Worm (Caenorhabditis elegans) whole organism, L2 larva: ENCODE results near the gene nlp-71.

ENCODE experiments used
- F13H6.1 ChIP-seq: sonication (generic microtip); optimal IDR thresholded peaks from 2 replicates; lab custom pipeline; 2016; ENCODE audit warnings: missing genetic modification characterization, missing compliant biosample characterization
- R02D3.7 ChIP-seq: fragments of 150-350 bp; optimal IDR thresholded peaks from 2 replicates; lab custom pipeline; 2014; ENCODE audit warnings: missing biosample characterization, missing genetic modification characterization
- Y55F3AM.14 ChIP-seq: fragments of 200-800 bp; sonication (Bioruptor generic); optimal IDR thresholded peaks from 2 replicates; lab custom pipeline; 2018; ENCODE audit warnings: mild to moderate bottlenecking, missing genetic modification characterization, missing compliant biosample characterization
- alr-1 ChIP-seq: fragments of 150-350 bp; optimal IDR thresholded peaks from 2 replicates; lab custom pipeline; 2014; ENCODE audit warnings: missing biosample characterization, missing genetic modification characterization
- aly-2 ChIP-seq: fragments of 150-350 bp; optimal IDR thresholded peaks from 2 replicates; lab custom pipeline; 2014; ENCODE audit warnings: missing biosample characterization, missing genetic modification characterization
- ama-1 ChIP-seq: fragments of 150-350 bp; optimal IDR thresholded peaks from 2 replicates; lab custom pipeline; 2018; ENCODE audit warnings: inconsistent platforms
- blmp-1 ChIP-seq: sonication (generic microtip); optimal IDR thresholded peaks from 2 replicates; lab custom pipeline; 2017; ENCODE audit warnings: missing genetic modification characterization, mild to moderate bottlenecking, missing compliant biosample characterization, antibody characterized with exemption, moderate library complexity; ENCODE audit not compliant: insufficient read depth
- ceh-16 ChIP-seq: fragments of 150-350 bp; optimal IDR thresholded peaks from 2 replicates; lab custom pipeline; 2014; ENCODE audit warnings: missing biosample characterization, missing genetic modification characterization
- ceh-82 ChIP-seq: fragments of 150-350 bp; optimal IDR thresholded peaks from 2 replicates; lab custom pipeline; 2014; ENCODE audit warnings: missing biosample characterization, missing genetic modification characterization
- elt-1 ChIP-seq: fragments of 150-350 bp; optimal IDR thresholded peaks from 2 replicates; lab custom pipeline; 2014; ENCODE audit warnings: missing biosample characterization, missing genetic modification characterization
- elt-3 ChIP-seq: sonication (generic microtip); optimal IDR thresholded peaks from 2 replicates; lab custom pipeline; 2017; ENCODE audit warnings: missing biosample characterization, missing genetic modification characterization
- fos-1 ChIP-seq: fragments of 150-350 bp; optimal IDR thresholded peaks from 2 replicates; lab custom pipeline; 2014; ENCODE audit warnings: missing biosample characterization, missing genetic modification characterization
- gmeb-1 ChIP-seq: fragments of 150-350 bp; optimal IDR thresholded peaks from 2 replicates; lab custom pipeline; 2014; ENCODE audit warnings: missing biosample characterization, missing genetic modification characterization
- lin-11 ChIP-seq: fragments of 150-350 bp; sonication (generic microtip); optimal IDR thresholded peaks from 2 replicates; lab custom pipeline; 2014; ENCODE audit warnings: missing biosample characterization, missing genetic modification characterization, inconsistent platforms, mixed read lengths
- lin-13 ChIP-seq: fragments of 150-350 bp; optimal IDR thresholded peaks from 2 replicates; lab custom pipeline; 2014; ENCODE audit warnings: missing biosample characterization, missing genetic modification reagents, missing genetic modification characterization
- lin-39 ChIP-seq: fragments of 150-350 bp; optimal IDR thresholded peaks from 2 replicates; lab custom pipeline; 2014; ENCODE audit warnings: missing biosample characterization, missing genetic modification reagents, missing genetic modification characterization
- lsy-2 ChIP-seq, 2 experiments: fragments of 150-350 bp in 1 of 2; sonication (generic microtip) in 1 of 2; optimal IDR thresholded peaks; 2 replicates each; lab custom pipeline; 2014 to 2017; ENCODE audit warnings: missing biosample characterization in 2 of 2, missing genetic modification characterization in 2 of 2
- mab-5 ChIP-seq: fragments of 150-350 bp; optimal IDR thresholded peaks from 2 replicates; lab custom pipeline; 2014; ENCODE audit warnings: missing biosample characterization, missing genetic modification characterization
- mbf-1 ChIP-seq: sonication (generic microtip); optimal IDR thresholded peaks from 2 replicates; lab custom pipeline; 2017; ENCODE audit warnings: missing biosample characterization, missing genetic modification characterization
- mdl-1 ChIP-seq, 2 experiments: fragments of 150-350 bp in 1 of 2; sonication (generic microtip) in 1 of 2; optimal IDR thresholded peaks; 2 replicates each; lab custom pipeline; 2017; ENCODE audit warnings: missing biosample characterization in 2 of 2, missing genetic modification characterization in 2 of 2
- nhr-10 ChIP-seq: sonication (generic microtip); optimal IDR thresholded peaks from 2 replicates; lab custom pipeline; 2017; ENCODE audit warnings: missing biosample characterization, missing genetic modification characterization
- nhr-12 ChIP-seq: fragments of 150-350 bp; optimal IDR thresholded peaks from 2 replicates; lab custom pipeline; 2014; ENCODE audit warnings: missing biosample characterization, missing genetic modification characterization
- nhr-129 ChIP-seq: fragments of 150-350 bp; optimal IDR thresholded peaks from 2 replicates; lab custom pipeline; 2014; ENCODE audit warnings: missing biosample characterization, missing genetic modification characterization
- nhr-21 ChIP-seq: fragments of 150-350 bp; optimal IDR thresholded peaks from 2 replicates; lab custom pipeline; 2014; ENCODE audit warnings: missing biosample characterization, missing genetic modification characterization
- nhr-23 ChIP-seq: fragments of 150-350 bp; optimal IDR thresholded peaks from 2 replicates; lab custom pipeline; 2014; ENCODE audit warnings: missing biosample characterization, missing genetic modification reagents, missing genetic modification characterization
- nhr-237 ChIP-seq: fragments of 150-350 bp; optimal IDR thresholded peaks from 2 replicates; lab custom pipeline; 2014; ENCODE audit warnings: missing biosample characterization, missing genetic modification characterization
- nhr-25 ChIP-seq: fragments of 150-350 bp; sonication (generic microtip); optimal IDR thresholded peaks from 3 replicates; lab custom pipeline; 2014; ENCODE audit warnings: missing biosample characterization, missing genetic modification characterization
- nhr-77 ChIP-seq: fragments of 150-350 bp; optimal IDR thresholded peaks from 2 replicates; lab custom pipeline; 2014; ENCODE audit warnings: missing biosample characterization, missing genetic modification characterization
- peb-1 ChIP-seq: fragments of 150-350 bp; optimal IDR thresholded peaks from 2 replicates; lab custom pipeline; 2014; ENCODE audit warnings: missing biosample characterization, missing genetic modification characterization
- sem-4 ChIP-seq: fragments of 150-350 bp; optimal IDR thresholded peaks from 2 replicates; lab custom pipeline; 2014; ENCODE audit warnings: missing biosample characterization, missing genetic modification reagents, missing genetic modification characterization
- skn-1 ChIP-seq: sonication (generic microtip); optimal IDR thresholded peaks from 2 replicates; lab custom pipeline; 2017; ENCODE audit warnings: missing biosample characterization, missing genetic modification characterization
- sma-3 ChIP-seq: sonication (generic microtip); optimal IDR thresholded peaks from 2 replicates; lab custom pipeline; 2016; ENCODE audit warnings: missing genetic modification reagents, missing genetic modification characterization, missing compliant biosample characterization
- sma-9 ChIP-seq, 2 experiments: fragments of 150-350 bp in 1 of 2; sonication (generic microtip) in 1 of 2; optimal IDR thresholded peaks; 2 replicates each; lab custom pipeline; 2014 to 2016; ENCODE audit warnings: missing genetic modification characterization in 2 of 2, mild to moderate bottlenecking in 1 of 2, missing biosample characterization in 1 of 2, missing compliant biosample characterization in 1 of 2, missing genetic modification reagents in 1 of 2, moderate library complexity in 1 of 2
- snpc-4 ChIP-seq: fragments of 150-350 bp; optimal IDR thresholded peaks from 2 replicates; lab custom pipeline; 2014; ENCODE audit warnings: missing biosample characterization, missing genetic modification characterization
- unc-39 ChIP-seq: fragments of 150-350 bp; optimal IDR thresholded peaks from 2 replicates; lab custom pipeline; 2014; ENCODE audit warnings: missing biosample characterization, missing genetic modification characterization
- unc-62 ChIP-seq: fragments of 150-350 bp; optimal IDR thresholded peaks from 2 replicates; lab custom pipeline; 2014; ENCODE audit warnings: missing biosample characterization, missing genetic modification reagents, missing genetic modification characterization
- zag-1 ChIP-seq: fragments of 150-350 bp; optimal IDR thresholded peaks from 2 replicates; lab custom pipeline; 2014; ENCODE audit warnings: missing biosample characterization, missing genetic modification characterization
- ztf-1 ChIP-seq: fragments of 200-800 bp; sonication (Bioruptor generic); conservative IDR thresholded peaks from 2 replicates; pipeline ENCODE4 v1.3.6; 2022; ENCODE audit warnings: missing genetic modification characterization, missing compliant biosample characterization
- ztf-4 ChIP-seq: fragments of 150-350 bp; optimal IDR thresholded peaks from 2 replicates; lab custom pipeline; 2014; ENCODE audit warnings: missing biosample characterization, missing genetic modification characterization

nlp-71 gene

ce11 chrIV:6383970-6384369, 29.4 kb downstream of the nlp-71 start, which contains the start of gene shl-1:
shl-1 (minus strand) TSS chrIV:6384070.
- TF ChIP-seq zag-1 (tag; lab: Kevin White, UChicago) = no peak
- TF ChIP-seq nhr-10 (tag; lab: Kevin White, UChicago) = no peak
- TF ChIP-seq nhr-12 (tag; lab: Kevin White, UChicago) = no peak
- TF ChIP-seq sma-9 (GFP tag; optimal IDR thresholded peaks at IDR 0.05; lab: Kevin White, UChicago) = no peak
- TF ChIP-seq sma-9 (tag; optimal IDR thresholded peaks at IDR 0.05; lab: Kevin White, UChicago) = no peak

ce11 chrIV:6378398-6378797, 35.0 kb downstream of the nlp-71 start:
- no peak for TF ChIP-seq mbf-1 (tag; lab: Kevin White, UChicago)
- TF ChIP-seq lin-39 (tag; lab: Kevin White, UChicago) = no peak
- TF ChIP-seq fos-1 (tag; lab: Kevin White, UChicago) = no peak
- no peak for TF ChIP-seq zag-1 (tag; lab: Kevin White, UChicago)
- no peak for TF ChIP-seq gmeb-1 (tag; lab: Kevin White, UChicago)
- TF ChIP-seq elt-3 (tag; lab: Kevin White, UChicago) = no peak
- no peak for TF ChIP-seq R02D3.7 (tag; lab: Kevin White, UChicago)
- no peak for TF ChIP-seq aly-2 (tag; lab: Kevin White, UChicago)
- TF ChIP-seq snpc-4 (tag; lab: Kevin White, UChicago) = no peak
- TF ChIP-seq unc-62 (GFP tag; lab: Kevin White, UChicago) = no peak
- TF ChIP-seq nhr-10 (tag; lab: Kevin White, UChicago) = no peak
- no peak for TF ChIP-seq blmp-1 (tag; lab: Kevin White, UChicago)
- TF ChIP-seq ama-1 (lab: Kevin White, UChicago) = no peak
- no peak for TF ChIP-seq sma-9 (GFP tag; optimal IDR thresholded peaks at IDR 0.05; lab: Kevin White, UChicago)
- no peak for TF ChIP-seq sma-9 (tag; optimal IDR thresholded peaks at IDR 0.05; lab: Kevin White, UChicago)
- no peak for TF ChIP-seq skn-1 (tag; lab: Kevin White, UChicago)
- TF ChIP-seq F13H6.1 (tag; lab: Kevin White, UChicago) = no peak
- no peak for TF ChIP-seq ztf-4 (tag; lab: Kevin White, UChicago)
- no peak for TF ChIP-seq sma-3 (GFP tag; lab: Kevin White, UChicago)

- no peak for TF ChIP-seq mab-5 (tag; lab: Kevin White, UChicago)
- TF ChIP-seq zag-1 (tag; lab: Kevin White, UChicago) = no peak
- no peak for TF ChIP-seq lin-13 (GFP tag; lab: Kevin White, UChicago)
- 0 out of 2 replicates have a peak, but pooled peaks have one; percentile 87 for TF ChIP-seq ztf-1 (GFP tag; lab: Robert Waterston, UW)
- no peak for TF ChIP-seq aly-2 (tag; lab: Kevin White, UChicago)
Observed at ce11 chrIV:6377335-6378069, 35.9 kb downstream of the nlp-71 start.

- TF ChIP-seq aly-2 (tag; lab: Kevin White, UChicago) (no peak), unc-39 (no peak), nhr-21 (tag; lab: Kevin White, UChicago) (peak; percentile 39), ceh-82 (tag; lab: Kevin White, UChicago) (no peak), sem-4 (tag; lab: Kevin White, UChicago) (no peak), nhr-25 (peak; percentile 66), gmeb-1 (tag; lab: Kevin White, UChicago) (peak; percentile 86), nhr-77 (tag; lab: Kevin White, UChicago) (no peak), F13H6.1 (tag; lab: Kevin White, UChicago) (peak; percentile 41), mab-5 (tag; lab: Kevin White, UChicago) (peak; percentile 50), Y55F3AM.14 (GFP tag; lab: Kevin White, UChicago) (no peak), fos-1 (tag; lab: Kevin White, UChicago) (peak; percentile 37), R02D3.7 (tag; lab: Kevin White, UChicago) (peak; percentile 54), elt-3 (tag; lab: Kevin White, UChicago) (no peak), zag-1 (tag; lab: Kevin White, UChicago) (no peak), nhr-23 (tag; lab: Kevin White, UChicago) (no peak), ceh-16 (no peak), nhr-129 (tag; lab: Kevin White, UChicago) (peak; percentile 72), mdl-1 (tag; optimal IDR thresholded peaks at IDR 0.05; lab: Kevin White, UChicago) (no peak), ama-1 (lab: Kevin White, UChicago) (no peak), sma-3 (GFP tag; lab: Kevin White, UChicago) (peak; percentile 71), blmp-1 (tag; lab: Kevin White, UChicago) (peak; percentile 13), sma-9 (GFP tag; optimal IDR thresholded peaks at IDR 0.05; lab: Kevin White, UChicago) (peak; percentile 64), sma-9 (tag; optimal IDR thresholded peaks at IDR 0.05; lab: Kevin White, UChicago) (no peak), unc-62 (GFP tag; lab: Kevin White, UChicago) (no peak), peb-1 (tag; lab: Kevin White, UChicago) (no peak), lin-11 (tag; lab: Kevin White, UChicago) (no peak), ztf-1 (GFP tag; lab: Robert Waterston, UW) (no peak), lsy-2 (tag; optimal IDR thresholded peaks at IDR 0.05; lab: Kevin White, UChicago) (peak; percentile 76 to 85), alr-1 (tag; lab: Kevin White, UChicago) (no peak), lin-39 (tag; lab: Kevin White, UChicago) (no peak), nhr-237 (no peak), lin-13 (GFP tag; lab: Kevin White, UChicago) (no peak), mbf-1 (tag; lab: Kevin White, UChicago) (peak; percentile 4), elt-1 (no peak), ztf-4 (tag; lab: Kevin White, UChicago) (no peak), nhr-10 (tag; lab: Kevin White, UChicago) (no peak)
Observed at ce11 chrIV:6376473-6377115, 36.8 kb downstream of the nlp-71 start, which contains the start of the genes hrpf-2 and bli-6. hrpf-2 (minus strand) TSS chrIV:6376523. bli-6 (plus strand) TSS chrIV:6377065.
